Worm (Caenorhabditis elegans): ENCODE measurements around the gene T12D8.10.

ce11 chrIII:13648540-13648939 lies 6.4 kb upstream of the T12D8.10 start:
- TF ChIP-seq pqm-1 (tag; optimal IDR thresholded peaks at IDR 0.05) (no peak), nhr-11 (tag; optimal IDR thresholded peaks at IDR 0.05) (no peak), zip-2 (tag; optimal IDR thresholded peaks at IDR 0.05) (no peak), mxl-3 (GFP tag; optimal IDR thresholded peaks at IDR 0.05) (no peak), daf-16 (GFP tag; optimal IDR thresholded peaks at IDR 0.05) (no peak), daf-16 (tag; optimal IDR thresholded peaks at IDR 0.05) (no peak), nhr-77 (tag; optimal IDR thresholded peaks at IDR 0.05) (no peak), lin-38 (GFP tag; IDR thresholded peaks at IDR 0.05) (no peak)

Data from whole organism, L4 larva.